Fruit fly (Drosophila melanogaster): ENCODE results near the gene CG3823.

- TF ChIP-seq CG8478 (optimal IDR thresholded peaks at IDR 0.05) (no peak), CTCF (optimal IDR thresholded peaks at IDR 0.05) (no peak)
These were observed 36.3 kb downstream of the CG3823 start for dm6 chrX:6339970-6340548.
